Fruit fly (Drosophila melanogaster) Kc167 (cell line): Measurements from ENCODE around the gene Pax.

ENCODE experiments used
- Sin3A ChIP-seq: fragments of >200 bp; optimal IDR thresholded peaks from 2 replicates; lab custom pipeline; 2018; ENCODE audit warnings: missing external identifiers
- insv ChIP-seq: fragments of >200 bp; optimal IDR thresholded peaks from 3 replicates; lab custom pipeline; 2018; ENCODE audit warnings: missing external identifiers
- psq ChIP-seq: fragments of >200 bp; optimal IDR thresholded peaks from 2 replicates; lab custom pipeline; 2017; ENCODE audit warnings: missing external identifiers

DNA sequence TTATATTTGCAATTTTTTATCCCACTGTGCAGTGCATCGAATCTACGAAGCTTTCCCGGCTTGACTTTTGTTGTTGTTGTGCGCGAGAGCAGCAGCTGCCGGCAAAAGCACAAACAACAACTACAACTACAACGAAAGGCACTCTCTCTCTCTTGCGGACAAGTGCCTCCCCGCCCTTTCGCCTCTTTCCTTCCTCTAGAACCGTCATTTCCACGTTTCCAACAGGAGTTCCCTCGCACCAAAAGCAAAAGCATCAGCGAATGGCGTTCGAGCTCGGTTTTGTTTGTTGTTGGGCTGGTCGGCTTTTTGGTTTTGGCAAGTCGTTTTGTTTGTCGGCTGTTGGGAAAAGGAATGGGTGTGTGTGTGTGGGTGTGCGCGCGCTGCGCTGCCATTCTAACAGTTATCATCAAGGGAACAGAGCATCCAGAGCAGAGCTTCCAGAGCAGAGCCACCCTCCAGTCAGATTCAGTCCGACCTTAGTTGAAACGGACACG lies 37.5 kb upstream of the Pax start, which contains the start of gene tj:
- TF ChIP-seq psq (lab: Kevin White, UChicago) (no peak), Sin3A (lab: Kevin White, UChicago) (no peak), insv (lab: Kevin White, UChicago) (no peak)
